Worm (Caenorhabditis elegans) whole organism, L1 larva: ENCODE data around the gene sru-24.
A peak's percentile ranks its signal among the peaks of the same experiment; 100 is the strongest.

Source experiments
- C04F5.9 ChIP-seq: sonication (generic microtip); optimal IDR thresholded peaks from 2 replicates; lab custom pipeline; 2016; ENCODE audit warnings: missing genetic modification characterization, missing compliant biosample characterization
- mab-9 ChIP-seq: fragments of 200-800 bp; sonication (Bioruptor generic); IDR thresholded peaks from 2 replicates; pipeline ENCODE4 v1.3.6; 2022; ENCODE audit warnings: missing genetic modification reagents, missing genetic modification characterization, missing compliant biosample characterization
- mef-2 ChIP-seq: fragments of 150-350 bp; optimal IDR thresholded peaks from 2 replicates; lab custom pipeline; 2014; ENCODE audit warnings: missing biosample characterization, missing genetic modification characterization
- nhr-20 ChIP-seq: sonication (generic microtip); optimal IDR thresholded peaks from 2 replicates; lab custom pipeline; 2016; ENCODE audit warnings: mild to moderate bottlenecking, missing genetic modification characterization, missing compliant biosample characterization
- nhr-47 ChIP-seq: sonication (generic microtip); optimal IDR thresholded peaks from 2 replicates; lab custom pipeline; 2016; ENCODE audit warnings: mild to moderate bottlenecking, missing genetic modification characterization, moderate library complexity, missing compliant biosample characterization
- snpc-4 ChIP-seq: fragments of 150-350 bp; optimal IDR thresholded peaks from 2 replicates; lab custom pipeline; 2014; ENCODE audit warnings: missing biosample characterization, missing genetic modification characterization

sru-24 gene

ce11 chrV:617917-618316 lies 53.3 kb downstream of the sru-24 start (continued):
- no peak for TF ChIP-seq C04F5.9 (tag; lab: Kevin White, UChicago)
- TF ChIP-seq nhr-20 (tag; lab: Kevin White, UChicago): peak; percentile 44
- no peak for TF ChIP-seq mab-9 (GFP tag; lab: Robert Waterston, UW)
- no peak for TF ChIP-seq mef-2 (tag; lab: Kevin White, UChicago)
- no peak for TF ChIP-seq snpc-4
- TF ChIP-seq nhr-47 (tag; lab: Kevin White, UChicago): peak; percentile 77
